Fruit fly (Drosophila melanogaster): ENCODE results near the gene CG6163.

- no peak for TF ChIP-seq CG8301 (tag; optimal IDR thresholded peaks at IDR 0.05)
- no peak for TF ChIP-seq CG4496 (GFP tag; IDR thresholded peaks at IDR 0.05)
- no peak for TF ChIP-seq Snoo (tag; optimal IDR thresholded peaks at IDR 0.05)
- TF ChIP-seq Pif1B (GFP tag; optimal IDR thresholded peaks at IDR 0.05): no peak
- no peak for TF ChIP-seq CG34367 (tag; optimal IDR thresholded peaks at IDR 0.05)
- no peak for TF ChIP-seq CG13204 (GFP tag; optimal IDR thresholded peaks at IDR 0.05)
Measured at dm6 chr3L:11398484-11399088, 33.9 kb upstream of the CG6163 start.

Data from whole organism, pupa.